Fruit fly (Drosophila melanogaster) whole organism, adult: ENCODE data around the gene Cyp4s3.

Experiments
- CG11617 ChIP-seq: fragments of 200-800 bp; sonication (Bioruptor generic); optimal IDR thresholded peaks from 2 replicates; lab custom pipeline; 2017; ENCODE audit warnings: mild to moderate bottlenecking, missing biosample characterization, missing genetic modification reagents, missing genetic modification characterization
- CG12768 ChIP-seq: fragments of 200-800 bp; sonication (Bioruptor generic); optimal IDR thresholded peaks from 2 replicates; lab custom pipeline; 2017; ENCODE audit warnings: missing biosample characterization, missing genetic modification characterization, mild to moderate bottlenecking, moderate library complexity, missing genetic modification reagents
- CG14711 ChIP-seq: fragments of 200-800 bp; sonication (Bioruptor generic); optimal IDR thresholded peaks from 2 replicates; lab custom pipeline; 2018; ENCODE audit warnings: missing biosample characterization, mild to moderate bottlenecking, missing genetic modification characterization, moderate library complexity
- CG1620 ChIP-seq: fragments of 200-800 bp; sonication (Bioruptor generic); optimal IDR thresholded peaks from 2 replicates; lab custom pipeline; 2016; ENCODE audit warnings: missing biosample characterization, missing genetic modification characterization
- CG33017 ChIP-seq: fragments of 200-800 bp; sonication (Bioruptor generic); optimal IDR thresholded peaks from 2 replicates; lab custom pipeline; 2018; ENCODE audit warnings: missing biosample characterization, mild to moderate bottlenecking, missing genetic modification characterization, moderate library complexity
- CG5204 ChIP-seq: fragments of 200-800 bp; sonication (Bioruptor generic); optimal IDR thresholded peaks from 2 replicates; lab custom pipeline; 2016; ENCODE audit warnings: missing biosample characterization, missing genetic modification characterization
- CG7045 ChIP-seq: fragments of 200-800 bp; sonication (Bioruptor generic); optimal IDR thresholded peaks from 2 replicates; lab custom pipeline; 2017; ENCODE audit warnings: missing biosample characterization, mild to moderate bottlenecking, missing genetic modification characterization
- CG7101 ChIP-seq: fragments of 200-800 bp; sonication (Bioruptor generic); optimal IDR thresholded peaks from 2 replicates; lab custom pipeline; 2018; ENCODE audit warnings: missing biosample characterization, mild to moderate bottlenecking, missing genetic modification characterization, moderate library complexity
- Clk ChIP-seq: fragments of 200-800 bp; sonication (Bioruptor generic); optimal IDR thresholded peaks from 2 replicates; lab custom pipeline; 2017; ENCODE audit warnings: missing biosample characterization, missing genetic modification characterization
- Crg-1 ChIP-seq: fragments of 200-800 bp; sonication (Bioruptor generic); optimal IDR thresholded peaks from 2 replicates; lab custom pipeline; 2016; ENCODE audit warnings: missing biosample characterization, missing genetic modification characterization
- Hr96 ChIP-seq: fragments of 200-800 bp; sonication (Bioruptor generic); optimal IDR thresholded peaks from 2 replicates; lab custom pipeline; 2016; ENCODE audit warnings: missing biosample characterization, missing genetic modification characterization
- Mnt ChIP-seq: fragments of 200-800 bp; sonication (Bioruptor generic); optimal IDR thresholded peaks from 2 replicates; lab custom pipeline; 2016; ENCODE audit warnings: missing biosample characterization, mild to moderate bottlenecking, missing genetic modification characterization
- bab1 ChIP-seq: fragments of 200-800 bp; sonication (Bioruptor generic); optimal IDR thresholded peaks from 3 replicates; lab custom pipeline; 2019; ENCODE audit warnings: missing biosample characterization, mild to moderate bottlenecking, missing genetic modification characterization, moderate library complexity
- cic ChIP-seq: fragments of 200-800 bp; sonication (Bioruptor generic); optimal IDR thresholded peaks from 2 replicates; lab custom pipeline; 2017; ENCODE audit warnings: missing biosample characterization, mild to moderate bottlenecking, missing genetic modification characterization, moderate library complexity
- cnc ChIP-seq, 2 experiments: fragments of >200 bp; optimal IDR thresholded peaks; 2 replicates each; lab custom pipeline; 2017
- kay ChIP-seq: fragments of 200-800 bp; sonication (Bioruptor generic); peaks from one replicate; lab custom pipeline; 2016; ENCODE audit warnings: missing biosample characterization, missing genetic modification characterization, borderline replicate concordance
- ovo ChIP-seq: fragments of 200-800 bp; sonication (Bioruptor generic); optimal IDR thresholded peaks from 2 replicates; lab custom pipeline; 2016; ENCODE audit warnings: missing biosample characterization, missing genetic modification characterization
- pad ChIP-seq: fragments of 200-800 bp; sonication (Bioruptor generic); optimal IDR thresholded peaks from 3 replicates; lab custom pipeline; 2017; ENCODE audit warnings: missing biosample characterization, missing genetic modification characterization, mild to moderate bottlenecking, moderate library complexity, missing genetic modification reagents
- tj ChIP-seq: fragments of 200-800 bp; sonication (Bioruptor generic); optimal IDR thresholded peaks from 3 replicates; lab custom pipeline; 2017; ENCODE audit warnings: missing biosample characterization, mild to moderate bottlenecking, missing genetic modification characterization, moderate library complexity
- toe ChIP-seq: fragments of 200-800 bp; sonication (Bioruptor generic); optimal IDR thresholded peaks from 2 replicates; lab custom pipeline; 2016; ENCODE audit warnings: missing biosample characterization, missing genetic modification characterization

The Cyp4s3 gene

DNA sequence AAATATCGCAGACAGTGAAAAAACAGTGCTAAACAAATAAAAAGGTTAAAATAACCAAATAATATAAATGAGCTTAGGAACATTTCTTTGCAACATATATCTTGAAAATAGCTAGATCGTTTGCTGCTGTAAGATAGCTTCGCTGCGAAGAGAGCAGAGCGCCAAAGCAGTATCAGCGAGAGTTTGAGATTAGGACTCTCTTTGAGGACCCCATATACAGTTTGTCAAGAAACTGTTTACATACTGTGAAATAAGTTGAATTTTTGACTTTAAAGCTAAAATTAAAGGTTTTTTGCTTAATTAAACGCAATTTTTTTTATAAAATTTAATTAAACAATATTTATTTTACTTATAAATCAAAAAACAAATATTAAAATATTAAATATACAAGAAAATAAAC, 39.7 kb downstream of the Cyp4s3 start:
- TF ChIP-seq Hr96: no peak
- no peak for TF ChIP-seq tj (GFP tag; lab: Kevin White, UChicago)
- TF ChIP-seq CG14711 (tag; lab: Kevin White, UChicago): no peak
- TF ChIP-seq Clk (GFP tag; lab: Kevin White, UChicago): no peak

DNA sequence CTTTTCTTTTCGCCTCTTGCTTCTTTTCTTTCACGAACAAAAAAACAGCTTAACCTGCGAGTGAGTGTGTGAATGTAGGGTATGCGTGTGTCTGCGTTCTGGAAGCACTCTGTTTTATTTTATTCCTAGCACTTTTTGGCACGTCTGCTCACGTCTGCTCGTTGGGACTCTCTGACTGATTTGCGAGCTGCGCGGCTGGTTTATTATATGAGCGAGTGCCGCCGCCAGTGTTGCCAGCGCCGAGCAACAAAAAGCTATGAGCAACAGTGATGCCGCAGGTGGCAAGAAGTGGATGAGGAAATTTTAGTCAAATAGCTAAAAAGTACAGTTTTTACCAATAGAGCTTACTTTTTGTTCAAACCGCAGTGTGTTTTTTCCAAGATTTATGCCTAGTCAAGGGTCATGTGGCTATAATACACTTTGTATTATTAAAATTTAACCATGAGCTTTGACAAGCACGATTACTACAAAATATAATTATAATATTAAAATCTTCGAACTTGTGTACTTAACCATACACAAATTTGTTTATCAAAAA, 40.2 kb downstream of the Cyp4s3 start, which contains the start of gene Lsd-2:
Gene Lsd-2 (minus strand): TSS at position 183 of the 538 bp plus-strand sequence.
- TF ChIP-seq CG1620 (GFP tag; lab: Kevin White, UChicago) (peak; percentile 79), CG14711 (tag; lab: Kevin White, UChicago) (peak; percentile 66), Clk (GFP tag; lab: Kevin White, UChicago) (no peak), CG11617 (peak; percentile 56), CG7101 (tag; lab: Kevin White, UChicago) (peak; percentile 33), pad (no peak), CG7045 (GFP tag; lab: Kevin White, UChicago) (no peak), CG5204 (GFP tag; lab: Kevin White, UChicago) (peak; percentile 44), cnc (optimal IDR thresholded peaks at IDR 0.05; lab: Kevin White, UChicago) (no peak), toe (peak; percentile 29), cic (GFP tag; lab: Kevin White, UChicago) (no peak), bab1 (peak; percentile 69), CG12768 (GFP tag; lab: Kevin White, UChicago) (peak; percentile 15), ovo (GFP tag; lab: Kevin White, UChicago) (no peak), kay (GFP tag; lab: Kevin White, UChicago) (peak; percentile 78), Crg-1 (GFP tag; lab: Kevin White, UChicago) (peak; percentile 10), CG33017 (tag; lab: Kevin White, UChicago) (no peak), Mnt (GFP tag; lab: Kevin White, UChicago) (peak; percentile 79), Hr96 (peak; percentile 55), tj (GFP tag; lab: Kevin White, UChicago) (no peak)

DNA sequence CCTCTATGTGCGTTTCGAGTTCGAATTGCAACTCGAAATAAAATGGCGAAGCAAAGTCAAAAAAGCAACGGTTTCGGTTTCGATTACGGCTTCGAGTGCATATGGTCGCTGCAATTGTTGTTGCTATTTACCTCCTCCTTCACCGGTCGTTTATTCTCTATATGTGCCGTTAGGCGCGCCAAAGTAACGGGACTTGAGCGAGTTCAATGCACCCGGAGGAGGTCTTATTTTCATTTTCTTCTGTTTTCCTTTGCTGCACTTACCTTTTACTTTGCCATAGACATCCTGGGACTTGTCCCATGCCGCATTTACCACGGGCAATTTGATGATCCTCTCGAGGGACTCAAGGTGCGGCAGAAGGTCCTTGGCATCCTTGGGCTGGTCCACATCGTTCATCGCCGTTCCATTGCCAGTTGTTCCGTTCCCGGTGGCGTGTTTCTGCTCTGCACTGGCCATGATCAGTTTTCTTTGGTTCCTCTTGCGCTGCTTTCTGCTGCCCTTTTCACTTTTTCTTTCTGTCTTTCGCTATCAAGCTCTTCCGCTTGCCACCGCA, 40.8 kb downstream of the Cyp4s3 start:
- TF ChIP-seq Clk (GFP tag; lab: Kevin White, UChicago) (no peak), CG5204 (GFP tag; lab: Kevin White, UChicago) (no peak), CG7101 (tag; lab: Kevin White, UChicago) (no peak), ovo (GFP tag; lab: Kevin White, UChicago) (peak; percentile 100), CG12768 (GFP tag; lab: Kevin White, UChicago) (no peak), Crg-1 (GFP tag; lab: Kevin White, UChicago) (no peak), tj (GFP tag; lab: Kevin White, UChicago) (peak; percentile 96), kay (GFP tag; lab: Kevin White, UChicago) (no peak), cnc (optimal IDR thresholded peaks at IDR 0.05; lab: Kevin White, UChicago) (no peak), CG11617 (no peak), Mnt (GFP tag; lab: Kevin White, UChicago) (no peak), pad (peak; percentile 89), CG33017 (tag; lab: Kevin White, UChicago) (no peak), CG14711 (tag; lab: Kevin White, UChicago) (no peak), bab1 (peak; percentile 69), CG1620 (GFP tag; lab: Kevin White, UChicago) (no peak), toe (no peak), cic (GFP tag; lab: Kevin White, UChicago) (no peak), CG7045 (GFP tag; lab: Kevin White, UChicago) (no peak), Hr96 (no peak)

DNA sequence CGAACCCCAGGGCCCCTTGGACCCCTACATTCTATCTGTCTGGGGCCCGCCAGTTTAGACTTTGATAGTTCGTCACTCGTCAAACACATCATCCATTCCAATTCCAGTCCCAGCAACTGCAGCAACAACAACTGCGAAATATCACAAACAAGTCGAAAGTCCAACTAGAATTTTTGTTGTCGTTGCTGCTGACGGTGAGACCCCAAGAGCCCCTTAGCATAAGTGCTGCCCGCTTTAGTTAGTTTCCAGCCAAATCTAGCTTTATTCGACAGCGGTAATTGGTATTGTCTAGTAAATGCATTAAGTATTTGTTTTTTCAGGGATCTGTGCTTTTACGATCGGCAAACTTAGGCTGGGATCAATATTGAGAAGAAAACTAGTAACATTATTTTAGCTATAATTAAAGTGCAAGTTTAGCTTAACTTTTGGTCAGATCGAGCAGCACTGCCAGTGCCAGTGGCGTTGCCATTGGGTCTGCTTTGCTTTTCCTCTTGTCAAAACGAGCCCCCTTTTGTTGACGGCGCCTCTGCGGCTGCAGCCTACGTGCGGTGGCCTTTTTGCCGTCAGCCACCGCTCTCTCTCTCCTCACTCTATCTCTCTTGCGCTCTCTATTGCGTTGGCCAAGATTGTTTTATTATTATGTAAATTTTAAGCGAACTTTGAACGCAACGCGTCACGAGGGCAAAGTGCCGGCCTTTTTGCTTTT, 41.5 kb downstream of the Cyp4s3 start:
- TF ChIP-seq kay (GFP tag; lab: Kevin White, UChicago) (peak; percentile 98), Hr96 (peak; percentile 91), CG33017 (tag; lab: Kevin White, UChicago) (peak; percentile 39), CG1620 (GFP tag; lab: Kevin White, UChicago) (peak; percentile 88), cic (GFP tag; lab: Kevin White, UChicago) (peak; percentile 75), CG5204 (GFP tag; lab: Kevin White, UChicago) (peak; percentile 84), cnc (optimal IDR thresholded peaks at IDR 0.05; lab: Kevin White, UChicago) (no peak), CG7101 (tag; lab: Kevin White, UChicago) (peak; percentile 87), CG11617 (peak; percentile 93), Mnt (GFP tag; lab: Kevin White, UChicago) (peak; percentile 75), CG12768 (GFP tag; lab: Kevin White, UChicago) (peak; percentile 77), CG14711 (tag; lab: Kevin White, UChicago) (peak; percentile 73), Clk (GFP tag; lab: Kevin White, UChicago) (peak; percentile 40), toe (peak; percentile 78), CG7045 (GFP tag; lab: Kevin White, UChicago) (peak; percentile 70), bab1 (peak; percentile 74), ovo (GFP tag; lab: Kevin White, UChicago) (peak; percentile 59), Crg-1 (GFP tag; lab: Kevin White, UChicago) (peak; percentile 84), tj (GFP tag; lab: Kevin White, UChicago) (peak; percentile 71), pad (peak; percentile 56)

DNA sequence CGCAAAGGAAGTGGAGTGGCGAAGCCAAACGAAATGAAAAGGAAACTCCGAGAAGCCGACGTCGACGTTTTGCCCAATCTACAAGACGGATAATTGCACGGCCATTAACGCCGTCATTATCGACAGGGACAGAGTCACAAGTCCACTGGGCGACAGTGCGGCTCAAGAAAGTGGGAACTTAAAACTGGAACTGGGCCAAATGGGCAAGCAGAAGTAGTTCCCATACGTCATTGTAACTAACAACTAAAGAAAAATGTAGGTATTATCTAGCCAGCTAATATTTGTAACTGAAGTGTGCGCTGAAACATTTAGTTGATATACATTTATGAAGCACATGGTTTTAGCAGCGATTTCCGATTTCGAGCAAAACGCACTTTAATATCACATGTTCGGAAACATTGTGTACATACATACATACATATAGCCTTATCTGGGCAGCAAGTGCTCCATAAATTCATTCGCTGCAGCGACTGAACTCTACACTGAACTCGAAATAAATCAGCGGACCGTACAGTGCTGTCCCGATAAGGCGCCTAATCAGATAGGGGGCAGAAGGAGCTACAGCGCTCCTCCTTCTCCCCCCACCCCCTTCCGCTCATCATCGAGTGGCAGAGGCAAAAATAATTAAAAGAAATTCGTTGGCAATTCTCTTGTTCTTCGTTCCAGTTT, 45.4 kb downstream of the Cyp4s3 start:
- TF ChIP-seq Crg-1 (GFP tag; lab: Kevin White, UChicago): no peak
- TF ChIP-seq CG7045 (GFP tag; lab: Kevin White, UChicago): no peak
- peak; percentile 50 for TF ChIP-seq cic (GFP tag; lab: Kevin White, UChicago)
- TF ChIP-seq kay (GFP tag; lab: Kevin White, UChicago): peak; percentile 15
- no peak for TF ChIP-seq CG14711 (tag; lab: Kevin White, UChicago)
- TF ChIP-seq CG1620 (GFP tag; lab: Kevin White, UChicago): no peak
- TF ChIP-seq Clk (GFP tag; lab: Kevin White, UChicago): no peak
- TF ChIP-seq CG33017 (tag; lab: Kevin White, UChicago): no peak
- TF ChIP-seq bab1: peak; percentile 23
- peak; percentile 46 for TF ChIP-seq Mnt (GFP tag; lab: Kevin White, UChicago)
- no peak for TF ChIP-seq Hr96
- TF ChIP-seq CG12768 (GFP tag; lab: Kevin White, UChicago): peak; percentile 39
- no peak for TF ChIP-seq CG5204 (GFP tag; lab: Kevin White, UChicago)
- TF ChIP-seq ovo (GFP tag; lab: Kevin White, UChicago): peak; percentile 55
- no peak for TF ChIP-seq toe
- TF ChIP-seq cnc (optimal IDR thresholded peaks at IDR 0.05; lab: Kevin White, UChicago): no peak
- peak; percentile 27 for TF ChIP-seq CG11617
- TF ChIP-seq tj (GFP tag; lab: Kevin White, UChicago): peak; percentile 12
- TF ChIP-seq pad: no peak
- TF ChIP-seq CG7101 (tag; lab: Kevin White, UChicago): peak; percentile 19
